Worm (Caenorhabditis elegans) whole organism, late embryonic: ENCODE results near the gene cand-1.

Source experiments
- eyg-1 ChIP-seq: sonication (generic microtip); optimal IDR thresholded peaks from 2 replicates; lab custom pipeline; 2016; ENCODE audit warnings: missing genotype, missing genetic modification characterization, missing compliant biosample characterization
- ttx-3 ChIP-seq: sonication (generic microtip); optimal IDR thresholded peaks from 2 replicates; lab custom pipeline; 2016; ENCODE audit warnings: missing genetic modification reagents, missing genetic modification characterization, missing compliant biosample characterization
- unc-42 ChIP-seq: sonication (generic microtip); optimal IDR thresholded peaks from 2 replicates; lab custom pipeline; 2016; ENCODE audit warnings: missing genotype, missing genetic modification characterization, missing compliant biosample characterization

- TF ChIP-seq unc-42 (tag; lab: Kevin White, UChicago), result no peak
- TF ChIP-seq eyg-1, result no peak
- TF ChIP-seq ttx-3, result no peak
Measured at ce11 chrV:16788967-16789366, 13.7 kb upstream of the cand-1 start, which contains the start of gene immt-2.
